Worm (Caenorhabditis elegans) whole organism, L2 larva: ENCODE results near the gene rheb-1.
A peak's percentile ranks its signal among the peaks of the same experiment; 100 is the strongest.

Source experiments
- R02D3.7 ChIP-seq: fragments of 150-350 bp; optimal IDR thresholded peaks from 2 replicates; lab custom pipeline; 2014; ENCODE audit warnings: missing biosample characterization, missing genetic modification characterization
- Y55F3AM.14 ChIP-seq: fragments of 200-800 bp; sonication (Bioruptor generic); optimal IDR thresholded peaks from 2 replicates; lab custom pipeline; 2018; ENCODE audit warnings: mild to moderate bottlenecking, missing genetic modification characterization, missing compliant biosample characterization
- ZK546.5 ChIP-seq: sonication (generic microtip); optimal IDR thresholded peaks from 2 replicates; lab custom pipeline; 2017; ENCODE audit warnings: missing biosample characterization, missing genetic modification characterization
- aly-2 ChIP-seq: fragments of 150-350 bp; optimal IDR thresholded peaks from 2 replicates; lab custom pipeline; 2014; ENCODE audit warnings: missing biosample characterization, missing genetic modification characterization
- ama-1 ChIP-seq: fragments of 150-350 bp; optimal IDR thresholded peaks from 2 replicates; lab custom pipeline; 2018; ENCODE audit warnings: inconsistent platforms
- blmp-1 ChIP-seq: sonication (generic microtip); optimal IDR thresholded peaks from 2 replicates; lab custom pipeline; 2017; ENCODE audit warnings: missing genetic modification characterization, mild to moderate bottlenecking, missing compliant biosample characterization, antibody characterized with exemption, moderate library complexity; ENCODE audit not compliant: insufficient read depth
- ceh-82 ChIP-seq: fragments of 150-350 bp; optimal IDR thresholded peaks from 2 replicates; lab custom pipeline; 2014; ENCODE audit warnings: missing biosample characterization, missing genetic modification characterization
- crh-2 ChIP-seq: sonication (generic microtip); optimal IDR thresholded peaks from 2 replicates; lab custom pipeline; 2017; ENCODE audit warnings: missing biosample characterization, missing genetic modification characterization
- dmd-4 ChIP-seq: sonication (generic microtip); optimal IDR thresholded peaks from 2 replicates; lab custom pipeline; 2017; ENCODE audit warnings: missing biosample characterization, missing genetic modification characterization
- egl-27 ChIP-seq: sonication (generic microtip); optimal IDR thresholded peaks from 3 replicates; lab custom pipeline; 2017; ENCODE audit warnings: missing biosample characterization, missing genetic modification reagents, missing genetic modification characterization
- lin-11 ChIP-seq: fragments of 150-350 bp; sonication (generic microtip); optimal IDR thresholded peaks from 2 replicates; lab custom pipeline; 2014; ENCODE audit warnings: missing biosample characterization, missing genetic modification characterization, inconsistent platforms, mixed read lengths
- mab-5 ChIP-seq: fragments of 150-350 bp; optimal IDR thresholded peaks from 2 replicates; lab custom pipeline; 2014; ENCODE audit warnings: missing biosample characterization, missing genetic modification characterization
- mdl-1 ChIP-seq, 2 experiments: fragments of 150-350 bp in 1 of 2; sonication (generic microtip) in 1 of 2; optimal IDR thresholded peaks; 2 replicates each; lab custom pipeline; 2017; ENCODE audit warnings: missing biosample characterization in 2 of 2, missing genetic modification characterization in 2 of 2
- nhr-10 ChIP-seq: sonication (generic microtip); optimal IDR thresholded peaks from 2 replicates; lab custom pipeline; 2017; ENCODE audit warnings: missing biosample characterization, missing genetic modification characterization
- nhr-12 ChIP-seq: fragments of 150-350 bp; optimal IDR thresholded peaks from 2 replicates; lab custom pipeline; 2014; ENCODE audit warnings: missing biosample characterization, missing genetic modification characterization
- nhr-21 ChIP-seq: fragments of 150-350 bp; optimal IDR thresholded peaks from 2 replicates; lab custom pipeline; 2014; ENCODE audit warnings: missing biosample characterization, missing genetic modification characterization
- nhr-23 ChIP-seq: fragments of 150-350 bp; optimal IDR thresholded peaks from 2 replicates; lab custom pipeline; 2014; ENCODE audit warnings: missing biosample characterization, missing genetic modification reagents, missing genetic modification characterization
- nhr-25 ChIP-seq: fragments of 150-350 bp; sonication (generic microtip); optimal IDR thresholded peaks from 3 replicates; lab custom pipeline; 2014; ENCODE audit warnings: missing biosample characterization, missing genetic modification characterization
- nhr-6 ChIP-seq: fragments of 150-350 bp; optimal IDR thresholded peaks from 2 replicates; lab custom pipeline; 2014; ENCODE audit warnings: missing biosample characterization, missing genetic modification characterization
- nhr-77 ChIP-seq: fragments of 150-350 bp; optimal IDR thresholded peaks from 2 replicates; lab custom pipeline; 2014; ENCODE audit warnings: missing biosample characterization, missing genetic modification characterization
- peb-1 ChIP-seq: fragments of 150-350 bp; optimal IDR thresholded peaks from 2 replicates; lab custom pipeline; 2014; ENCODE audit warnings: missing biosample characterization, missing genetic modification characterization
- sem-4 ChIP-seq: fragments of 150-350 bp; optimal IDR thresholded peaks from 2 replicates; lab custom pipeline; 2014; ENCODE audit warnings: missing biosample characterization, missing genetic modification reagents, missing genetic modification characterization
- sma-3 ChIP-seq: sonication (generic microtip); optimal IDR thresholded peaks from 2 replicates; lab custom pipeline; 2016; ENCODE audit warnings: missing genetic modification reagents, missing genetic modification characterization, missing compliant biosample characterization
- sma-9 ChIP-seq, 2 experiments: fragments of 150-350 bp in 1 of 2; sonication (generic microtip) in 1 of 2; optimal IDR thresholded peaks; 2 replicates each; lab custom pipeline; 2014 to 2016; ENCODE audit warnings: missing genetic modification characterization in 2 of 2, mild to moderate bottlenecking in 1 of 2, missing biosample characterization in 1 of 2, missing compliant biosample characterization in 1 of 2, missing genetic modification reagents in 1 of 2, moderate library complexity in 1 of 2
- snpc-4 ChIP-seq: fragments of 150-350 bp; optimal IDR thresholded peaks from 2 replicates; lab custom pipeline; 2014; ENCODE audit warnings: missing biosample characterization, missing genetic modification characterization
- unc-39 ChIP-seq: fragments of 150-350 bp; optimal IDR thresholded peaks from 2 replicates; lab custom pipeline; 2014; ENCODE audit warnings: missing biosample characterization, missing genetic modification characterization
- unc-55 ChIP-seq: fragments of 150-350 bp; sonication (generic microtip); optimal IDR thresholded peaks from 3 replicates; lab custom pipeline; 2014; ENCODE audit warnings: missing biosample characterization, missing genetic modification reagents, missing genetic modification characterization
- unc-62 ChIP-seq: fragments of 150-350 bp; optimal IDR thresholded peaks from 2 replicates; lab custom pipeline; 2014; ENCODE audit warnings: missing biosample characterization, missing genetic modification reagents, missing genetic modification characterization
- zag-1 ChIP-seq: fragments of 150-350 bp; optimal IDR thresholded peaks from 2 replicates; lab custom pipeline; 2014; ENCODE audit warnings: missing biosample characterization, missing genetic modification characterization
- ztf-4 ChIP-seq: fragments of 150-350 bp; optimal IDR thresholded peaks from 2 replicates; lab custom pipeline; 2014; ENCODE audit warnings: missing biosample characterization, missing genetic modification characterization

rheb-1 gene

ce11 chrIII:9443417-9444027 is 12.3 kb downstream of the rheb-1 start, which contains the start of gene pir-2 (continued):
- TF ChIP-seq blmp-1 (tag; lab: Kevin White, UChicago), result peak; percentile 27
- TF ChIP-seq mdl-1 (tag; optimal IDR thresholded peaks at IDR 0.05; lab: Kevin White, UChicago), result peak; percentile 28 to 46
- peak; percentile 74 for TF ChIP-seq nhr-21 (tag; lab: Kevin White, UChicago)
- TF ChIP-seq, all 48 proteins: peak for 26

ce11 chrIII:9442846-9443245 is 13.0 kb downstream of the rheb-1 start:
- TF ChIP-seq peb-1 (tag; lab: Kevin White, UChicago) (no peak), nhr-12 (no peak), egl-27 (no peak)

- peak; percentile 31 for TF ChIP-seq ama-1 (lab: Kevin White, UChicago)
- TF ChIP-seq nhr-6, result peak; percentile 19
- no peak for TF ChIP-seq nhr-10 (tag; lab: Kevin White, UChicago)
- TF ChIP-seq sem-4 (tag; lab: Kevin White, UChicago), result peak; percentile 7
- TF ChIP-seq, all 48 proteins: peak for 3
Measured at ce11 chrIII:9441133-9441532, 14.7 kb downstream of the rheb-1 start, which contains the start of gene emb-30. Gene emb-30, minus strand, starts transcription at chrIII:9441460.

- TF ChIP-seq crh-2 (tag; lab: Kevin White, UChicago) (no peak), zag-1 (tag; lab: Kevin White, UChicago) (no peak), egl-27 (no peak), snpc-4 (tag; lab: Kevin White, UChicago) (no peak), nhr-25 (tag; lab: Kevin White, UChicago) (no peak), dmd-4 (tag; lab: Kevin White, UChicago) (no peak), unc-39 (no peak), nhr-10 (tag; lab: Kevin White, UChicago) (no peak), lin-11 (tag; lab: Kevin White, UChicago) (no peak), blmp-1 (tag; lab: Kevin White, UChicago) (no peak), unc-62 (GFP tag; lab: Kevin White, UChicago) (no peak), unc-55 (GFP tag; lab: Kevin White, UChicago) (no peak)
- TF ChIP-seq, all 48 proteins: peak for 0
Measured at ce11 chrIII:9439399-9439798, 16.4 kb downstream of the rheb-1 start, which contains the start of gene F54C8.1. Gene F54C8.1, plus strand, starts transcription at chrIII:9439699.

ce11 chrIII:9434999-9435398 is 20.8 kb downstream of the rheb-1 start:
- TF ChIP-seq nhr-10 (tag; lab: Kevin White, UChicago) (no peak), blmp-1 (tag; lab: Kevin White, UChicago) (no peak), mdl-1 (tag; optimal IDR thresholded peaks at IDR 0.05; lab: Kevin White, UChicago) (no peak), unc-62 (GFP tag; lab: Kevin White, UChicago) (no peak), nhr-21 (tag; lab: Kevin White, UChicago) (no peak), nhr-77 (tag; lab: Kevin White, UChicago) (no peak), R02D3.7 (tag; lab: Kevin White, UChicago) (no peak), mab-5 (tag; lab: Kevin White, UChicago) (no peak), nhr-6 (no peak), nhr-23 (no peak), dmd-4 (tag; lab: Kevin White, UChicago) (no peak), ceh-82 (tag; lab: Kevin White, UChicago) (no peak)

- TF ChIP-seq aly-2 (no peak), sma-3 (GFP tag; lab: Kevin White, UChicago) (no peak), sma-9 (GFP tag; optimal IDR thresholded peaks at IDR 0.05; lab: Kevin White, UChicago) (no peak), sma-9 (tag; optimal IDR thresholded peaks at IDR 0.05; lab: Kevin White, UChicago) (no peak), zag-1 (tag; lab: Kevin White, UChicago) (no peak), sem-4 (tag; lab: Kevin White, UChicago) (no peak), unc-55 (GFP tag; lab: Kevin White, UChicago) (no peak), nhr-12 (no peak), ZK546.5 (tag; lab: Kevin White, UChicago) (no peak), nhr-6 (no peak), ztf-4 (tag; lab: Kevin White, UChicago) (no peak), R02D3.7 (tag; lab: Kevin White, UChicago) (no peak), unc-62 (GFP tag; lab: Kevin White, UChicago) (no peak), Y55F3AM.14 (GFP tag; lab: Kevin White, UChicago) (no peak), nhr-23 (no peak), dmd-4 (tag; lab: Kevin White, UChicago) (no peak), unc-39 (no peak), ceh-82 (tag; lab: Kevin White, UChicago) (no peak)
Measured at ce11 chrIII:9433576-9434107, 22.2 kb downstream of the rheb-1 start, which contains the start of gene cpar-1. Gene cpar-1, plus strand, starts transcription at chrIII:9434057.
